Fruit fly (Drosophila melanogaster): ENCODE results near the gene Cpr35B.

Cpr35B gene

dm6 chr2L:14404744-14405449 lies 20.1 kb downstream of the Cpr35B start (continued):
- TF ChIP-seq kay (GFP tag; optimal IDR thresholded peaks at IDR 0.05) (no peak), CG18619 (GFP tag; optimal IDR thresholded peaks at IDR 0.05) (no peak), jumu (GFP tag; optimal IDR thresholded peaks at IDR 0.05) (no peak), odd (GFP tag; optimal IDR thresholded peaks at IDR 0.05) (peak; percentile 40), trh (GFP tag; optimal IDR thresholded peaks at IDR 0.05) (no peak), CG8478 (optimal IDR thresholded peaks at IDR 0.05) (no peak), Lhr (GFP tag; optimal IDR thresholded peaks at IDR 0.05) (no peak), eyg (GFP tag; optimal IDR thresholded peaks at IDR 0.05) (no peak), NFAT (GFP tag; IDR thresholded peaks at IDR 0.05) (no peak), CG4360 (GFP tag; IDR thresholded peaks at IDR 0.05) (no peak), CG15601 (tag; optimal IDR thresholded peaks at IDR 0.05) (peak; percentile 26), grn (GFP tag; optimal IDR thresholded peaks at IDR 0.05) (peak; percentile 4), NfI (GFP tag; optimal IDR thresholded peaks at IDR 0.05) (peak; percentile 9), CG1647 (GFP tag; optimal IDR thresholded peaks at IDR 0.05) (no peak), CG9817 (tag; optimal IDR thresholded peaks at IDR 0.05) (no peak), vfl (GFP tag; optimal IDR thresholded peaks at IDR 0.05) (no peak), eve (GFP tag; optimal IDR thresholded peaks at IDR 0.05) (no peak), CG7839 (tag; optimal IDR thresholded peaks at IDR 0.05) (peak; percentile 6), nerfin-1 (tag; optimal IDR thresholded peaks at IDR 0.05) (peak; percentile 10), unc-4 (GFP tag; IDR thresholded peaks at IDR 0.05; ENCODE audit: partially characterized antibody) (no peak), Deaf1 (tag; optimal IDR thresholded peaks at IDR 0.05) (no peak), fd102C (GFP tag; optimal IDR thresholded peaks at IDR 0.05) (no peak), CG13123 (GFP tag; optimal IDR thresholded peaks at IDR 0.05) (no peak), grau (tag; optimal IDR thresholded peaks at IDR 0.05) (peak; percentile 4), bcd (GFP tag; optimal IDR thresholded peaks at IDR 0.05) (no peak), CG12219 (GFP tag; optimal IDR thresholded peaks at IDR 0.05) (peak; percentile 2), CG7928 (GFP tag; optimal IDR thresholded peaks at IDR 0.05) (no peak), rib (GFP tag; IDR thresholded peaks at IDR 0.05) (no peak), CTCF (GFP tag; optimal IDR thresholded peaks at IDR 0.05) (peak; percentile 13), onecut (GFP tag; IDR thresholded peaks at IDR 0.05) (0 out of 2 replicates have a peak, but pooled peaks have one; percentile 3), lab (GFP tag; optimal IDR thresholded peaks at IDR 0.05) (no peak), repo (GFP tag; optimal IDR thresholded peaks at IDR 0.05) (no peak), dan (GFP tag; IDR thresholded peaks at IDR 0.05) (no peak), run (tag; optimal IDR thresholded peaks at IDR 0.05) (peak; percentile 23), CG31441 (GFP tag; IDR thresholded peaks at IDR 0.05) (peak; percentile 57), Aef1 (GFP tag; IDR thresholded peaks at IDR 0.05) (no peak), nau (GFP tag; optimal IDR thresholded peaks at IDR 0.05) (no peak), caup (GFP tag; optimal IDR thresholded peaks at IDR 0.05; ENCODE audit: severe bottlenecking) (no peak), Sox100B (GFP tag; optimal IDR thresholded peaks at IDR 0.05) (peak; percentile 49), CG34376 (GFP tag; optimal IDR thresholded peaks at IDR 0.05) (peak; percentile 66), fd64A (GFP tag; optimal IDR thresholded peaks at IDR 0.05) (no peak), salm (tag; optimal IDR thresholded peaks at IDR 0.05) (peak; percentile 39), CG3281 (GFP tag; optimal IDR thresholded peaks at IDR 0.05) (peak; percentile 14), HLH54F (GFP tag; optimal IDR thresholded peaks at IDR 0.05) (no peak), Scr (GFP tag; IDR thresholded peaks at IDR 0.05; ENCODE audit: partially characterized antibody) (no peak), sens (GFP tag) (peak; percentile 70), Ravus (GFP tag; IDR thresholded peaks at IDR 0.05) (no peak), CG6254 (GFP tag; optimal IDR thresholded peaks at IDR 0.05) (peak; percentile 65), ERR (GFP tag; optimal IDR thresholded peaks at IDR 0.05) (no peak), GATAe (GFP tag; conservative IDR thresholded peaks at IDR 0.05) (no peak), CG13775 (GFP tag; optimal IDR thresholded peaks at IDR 0.05) (peak; percentile 10)

All from whole organism, embryonic.